Fruit fly (Drosophila melanogaster) whole organism, pupa: Measurements from ENCODE around the gene Spindly.

ENCODE experiments used
- CG13204 ChIP-seq: fragments of 200-800 bp; sonication (Bioruptor generic); optimal IDR thresholded peaks from 2 replicates; lab custom pipeline; 2018; ENCODE audit warnings: missing biosample characterization, mild to moderate bottlenecking, missing genetic modification characterization, moderate library complexity
- CG14655 ChIP-seq: fragments of 200-800 bp; sonication (Bioruptor generic); optimal IDR thresholded peaks from 3 replicates; lab custom pipeline; 2017; ENCODE audit warnings: mild to moderate bottlenecking, missing biosample characterization, missing genetic modification reagents, missing genetic modification characterization
- CG17806 ChIP-seq: fragments of 200-800 bp; sonication (Bioruptor generic); optimal IDR thresholded peaks from 2 replicates; lab custom pipeline; 2018; ENCODE audit warnings: missing biosample characterization, mild to moderate bottlenecking, missing genetic modification characterization, moderate library complexity
- CG32121 ChIP-seq: fragments of 200-800 bp; sonication (Bioruptor generic); IDR thresholded peaks from 2 replicates; pipeline ENCODE4 v1.3.6; 2022; ENCODE audit warnings: missing biosample characterization, missing genetic modification characterization
- Snoo ChIP-seq: fragments of 200-800 bp; sonication (Bioruptor generic); optimal IDR thresholded peaks from 3 replicates; lab custom pipeline; 2017; ENCODE audit warnings: missing biosample characterization, mild to moderate bottlenecking, missing genetic modification characterization, inconsistent platforms
- fd96Ca ChIP-seq: fragments of 200-800 bp; sonication (Bioruptor generic); IDR thresholded peaks from 3 replicates; pipeline ENCODE4 v1.3.6; 2022; ENCODE audit warnings: missing biosample characterization, missing genetic modification characterization

DNA sequence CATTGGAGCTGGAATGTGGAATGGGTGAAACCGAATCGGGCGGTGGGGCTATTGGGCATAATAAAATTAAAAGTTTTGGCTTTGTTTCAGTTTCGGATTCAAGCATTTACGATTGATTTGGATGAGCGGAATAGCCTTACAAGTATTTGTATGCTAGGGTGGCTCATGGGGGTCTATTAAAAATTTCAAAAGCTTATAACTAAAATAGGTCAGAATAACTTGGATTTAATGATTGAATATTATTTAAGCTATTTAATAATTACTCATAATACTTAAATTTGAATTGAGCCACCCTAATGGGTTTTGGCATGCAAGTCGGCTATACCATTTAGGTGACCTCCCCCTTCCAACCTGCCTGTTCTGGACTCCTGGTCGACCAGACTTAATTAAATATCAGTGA lies 29.5 kb upstream of the Spindly start:
- TF ChIP-seq Snoo (tag; lab: Kevin White, UChicago) (no peak), CG32121 (GFP tag; lab: Robert Waterston, UW) (no peak), CG14655 (no peak), fd96Ca (GFP tag; lab: Robert Waterston, UW) (no peak), CG17806 (tag; lab: Kevin White, UChicago) (no peak), CG13204 (GFP tag; lab: Kevin White, UChicago) (no peak)
